Fruit fly (Drosophila melanogaster): ENCODE results near the gene CG3918.
A peak's percentile ranks its signal among the peaks of the same experiment; 100 is the strongest.

CG3918 gene

DNA sequence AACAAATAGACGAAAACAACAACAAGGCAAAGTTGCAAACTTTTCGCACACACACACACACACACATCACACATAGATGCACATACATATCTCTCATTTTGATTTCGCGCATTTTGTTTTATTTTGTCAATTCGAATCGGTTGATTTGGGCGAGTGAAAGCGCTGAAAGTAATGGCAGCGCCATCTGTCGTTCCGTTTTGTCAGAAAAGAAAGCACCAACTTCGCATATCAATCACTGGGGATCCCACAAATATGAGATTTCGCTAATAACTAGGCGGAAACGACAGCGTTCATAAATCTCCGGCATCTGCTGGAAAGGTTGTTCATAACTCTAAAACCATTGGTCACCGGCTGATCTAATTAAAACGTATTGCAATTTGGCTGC lies 25.8 kb downstream of the CG3918 start:
- TF ChIP-seq lola (GFP tag; optimal IDR thresholded peaks at IDR 0.05), result no peak
- TF ChIP-seq Rel (GFP tag; optimal IDR thresholded peaks at IDR 0.05), result no peak
- TF ChIP-seq Rel (tag; optimal IDR thresholded peaks at IDR 0.05), result peak; percentile 84

- TF ChIP-seq dsf (GFP tag; optimal IDR thresholded peaks at IDR 0.05; ENCODE audit: borderline replicate concordance), result no peak
- no peak for TF ChIP-seq dl (GFP tag; optimal IDR thresholded peaks at IDR 0.05; ENCODE audit: insufficient read depth in 1 of 2, partially characterized antibody in 2 of 2)
- TF ChIP-seq Mio (GFP tag; optimal IDR thresholded peaks at IDR 0.05), result no peak
- no peak for TF ChIP-seq lola (GFP tag; optimal IDR thresholded peaks at IDR 0.05)
- TF ChIP-seq h (GFP tag; optimal IDR thresholded peaks at IDR 0.05), result no peak
- TF ChIP-seq CrebA (GFP tag; optimal IDR thresholded peaks at IDR 0.05; ENCODE audit: borderline replicate concordance), result no peak
- no peak for TF ChIP-seq foxo (GFP tag; optimal IDR thresholded peaks at IDR 0.05)
- TF ChIP-seq Hnf4 (GFP tag; optimal IDR thresholded peaks at IDR 0.05), result no peak
- no peak for TF ChIP-seq Jra (GFP tag; optimal IDR thresholded peaks at IDR 0.05)
- TF ChIP-seq tai (GFP tag; optimal IDR thresholded peaks at IDR 0.05), result no peak
- no peak for TF ChIP-seq Hr78 (GFP tag; optimal IDR thresholded peaks at IDR 0.05)
These were observed 27.2 kb downstream of the CG3918 start for dm6 chrX:6551464-6551863.

DNA sequence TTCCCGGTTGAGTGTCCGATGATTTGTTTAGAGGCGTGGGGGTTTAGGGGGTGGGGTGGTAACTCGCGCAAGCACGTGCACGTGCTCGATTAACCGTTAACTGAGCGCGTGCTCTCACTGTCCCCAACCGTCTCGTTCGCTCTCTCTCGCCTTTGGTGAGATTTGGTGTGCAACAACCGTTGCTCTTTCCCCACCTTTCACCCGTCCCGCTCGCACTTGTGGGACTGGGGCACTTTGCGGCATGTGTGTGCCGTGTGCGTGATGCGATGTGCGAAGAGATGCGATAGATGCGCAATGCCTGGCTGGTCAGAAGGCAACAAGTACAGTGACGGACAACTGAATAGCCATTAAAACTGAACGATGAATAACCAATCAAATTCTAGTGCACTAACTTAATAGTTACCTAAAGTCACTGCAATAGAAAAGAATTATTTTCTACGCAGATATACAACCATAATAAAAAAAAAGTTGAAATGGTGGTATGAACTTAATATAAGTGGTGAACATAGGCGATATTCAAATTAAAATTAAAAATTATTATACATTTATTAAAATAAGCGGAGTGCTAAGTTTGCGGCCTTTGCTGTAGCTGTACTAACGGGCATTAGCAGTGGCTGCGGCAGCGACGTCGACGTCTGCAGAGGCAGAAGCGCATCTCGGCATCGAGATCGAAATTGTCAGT lies 47.1 kb downstream of the CG3918 start:
- TF ChIP-seq N (GFP tag; optimal IDR thresholded peaks at IDR 0.05) (no peak), Abd-B (GFP tag; optimal IDR thresholded peaks at IDR 0.05) (no peak), Hr78 (GFP tag; optimal IDR thresholded peaks at IDR 0.05) (no peak), Hr83 (GFP tag; optimal IDR thresholded peaks at IDR 0.05; ENCODE audit: poor library complexity, severe bottlenecking) (no peak), sv (GFP tag; optimal IDR thresholded peaks at IDR 0.05) (peak; percentile 67), rgr (GFP tag; optimal IDR thresholded peaks at IDR 0.05) (peak; percentile 72), sage (GFP tag; optimal IDR thresholded peaks at IDR 0.05) (peak; percentile 16), h (GFP tag; optimal IDR thresholded peaks at IDR 0.05) (peak; percentile 78), pan (optimal IDR thresholded peaks at IDR 0.05) (no peak), usp (GFP tag; optimal IDR thresholded peaks at IDR 0.05) (no peak), dl (GFP tag; optimal IDR thresholded peaks at IDR 0.05; ENCODE audit: insufficient read depth in 1 of 2, partially characterized antibody in 2 of 2) (no peak), OdsH (GFP tag; optimal IDR thresholded peaks at IDR 0.05) (peak; percentile 65), psq (GFP tag; optimal IDR thresholded peaks at IDR 0.05) (peak; percentile 71), Myc (optimal IDR thresholded peaks at IDR 0.05) (no peak), jim (GFP tag; optimal IDR thresholded peaks at IDR 0.05) (no peak), Hnf4 (GFP tag; optimal IDR thresholded peaks at IDR 0.05) (peak; percentile 26), Sp1 (GFP tag; optimal IDR thresholded peaks at IDR 0.05) (peak; percentile 89), Rel (GFP tag; optimal IDR thresholded peaks at IDR 0.05) (peak; percentile 34), Rel (tag; optimal IDR thresholded peaks at IDR 0.05) (peak; percentile 18), GATAd (GFP tag; optimal IDR thresholded peaks at IDR 0.05) (no peak), foxo (GFP tag; optimal IDR thresholded peaks at IDR 0.05) (peak in 1 of 2 experiments; percentile 83), Vsx2 (GFP tag; optimal IDR thresholded peaks at IDR 0.05; ENCODE audit: partially characterized antibody) (no peak), CrebA (GFP tag; optimal IDR thresholded peaks at IDR 0.05; ENCODE audit: borderline replicate concordance) (no peak), Mio (GFP tag; optimal IDR thresholded peaks at IDR 0.05) (no peak), dmrt93B (GFP tag; optimal IDR thresholded peaks at IDR 0.05) (peak; percentile 79), CG32264 (GFP tag; optimal IDR thresholded peaks at IDR 0.05) (no peak), ey (GFP tag; optimal IDR thresholded peaks at IDR 0.05) (peak; percentile 68), CG9705 (GFP tag; optimal IDR thresholded peaks at IDR 0.05) (peak; percentile 70), Dfd (GFP tag; optimal IDR thresholded peaks at IDR 0.05) (no peak), tai (GFP tag; optimal IDR thresholded peaks at IDR 0.05) (peak; percentile 30), fru (GFP tag; optimal IDR thresholded peaks at IDR 0.05) (peak; percentile 79), lola (GFP tag; optimal IDR thresholded peaks at IDR 0.05) (no peak), br (GFP tag; optimal IDR thresholded peaks at IDR 0.05) (peak; percentile 37), dsf (GFP tag; optimal IDR thresholded peaks at IDR 0.05; ENCODE audit: borderline replicate concordance) (no peak), Dif (GFP tag; optimal IDR thresholded peaks at IDR 0.05; ENCODE audit: partially characterized antibody) (no peak), brk (GFP tag; optimal IDR thresholded peaks at IDR 0.05) (peak; percentile 29), Jra (GFP tag; optimal IDR thresholded peaks at IDR 0.05) (no peak), woc (GFP tag; optimal IDR thresholded peaks at IDR 0.05) (peak; percentile 3), HLH106 (tag; optimal IDR thresholded peaks at IDR 0.05) (peak; percentile 86)

Data from whole organism, wandering third instar larva.